Fruit fly (Drosophila melanogaster): ENCODE measurements around the gene CG6565.
A peak's percentile ranks its signal among the peaks of the same experiment; 100 is the strongest.

The CG6565 gene

dm6 chr2L:13387255-13387654, 13.4 kb downstream of the CG6565 start, which contains the start of the genes Ing5 and CG7099 (continued):
- TF ChIP-seq CG7745 (tag; optimal IDR thresholded peaks at IDR 0.05) (peak; percentile 54), Dip3 (GFP tag; optimal IDR thresholded peaks at IDR 0.05) (peak; percentile 94), E2f2 (GFP tag; IDR thresholded peaks at IDR 0.05) (peak; percentile 81), Hmx (GFP tag; optimal IDR thresholded peaks at IDR 0.05) (peak; percentile 88), CG30403 (GFP tag; optimal IDR thresholded peaks at IDR 0.05) (peak; percentile 98), insv (GFP tag; optimal IDR thresholded peaks at IDR 0.05) (peak in 1 of 2 experiments; percentile 73), CG17912 (GFP tag; optimal IDR thresholded peaks at IDR 0.05) (peak; percentile 83), CG16863 (GFP tag; optimal IDR thresholded peaks at IDR 0.05) (peak; percentile 87), ewg (GFP tag; optimal IDR thresholded peaks at IDR 0.05) (peak; percentile 93), Sin3A (optimal IDR thresholded peaks at IDR 0.05) (no peak), gcm2 (GFP tag; optimal IDR thresholded peaks at IDR 0.05) (peak; percentile 91), CG34224 (GFP tag; IDR thresholded peaks at IDR 0.05; ENCODE audit: partially characterized antibody) (peak; percentile 58; the same call in 2 of the 3 replicates), CG5180 (GFP tag; optimal IDR thresholded peaks at IDR 0.05) (no peak), CG10979 (tag; optimal IDR thresholded peaks at IDR 0.05) (peak; percentile 94), H2.0 (GFP tag; IDR thresholded peaks at IDR 0.05) (peak; percentile 96), chn (GFP tag; optimal IDR thresholded peaks at IDR 0.05) (peak; percentile 96), CG4424 (GFP tag; optimal IDR thresholded peaks at IDR 0.05) (peak; percentile 96), gem (tag; optimal IDR thresholded peaks at IDR 0.05) (peak; percentile 99), vnd (GFP tag; IDR thresholded peaks at IDR 0.05; ENCODE audit: partially characterized antibody) (peak; percentile 57; the same call in 1 of the 3 replicates), tap (tag; optimal IDR thresholded peaks at IDR 0.05) (peak; percentile 93), zf30C (GFP tag; optimal IDR thresholded peaks at IDR 0.05) (no peak), CG11093 (GFP tag; IDR thresholded peaks at IDR 0.05) (peak; percentile 95), CG12659 (GFP tag; optimal IDR thresholded peaks at IDR 0.05) (peak; percentile 97), CG32532 (GFP tag; IDR thresholded peaks at IDR 0.05) (peak; percentile 98), Gsc (GFP tag; IDR thresholded peaks at IDR 0.05) (peak; percentile 79), sens (GFP tag) (peak; percentile 99), kah (GFP tag; optimal IDR thresholded peaks at IDR 0.05) (peak; percentile 85), bab2 (GFP tag; optimal IDR thresholded peaks at IDR 0.05) (peak; percentile 94), ac (GFP tag; optimal IDR thresholded peaks at IDR 0.05) (peak; percentile 82), sug (tag; optimal IDR thresholded peaks at IDR 0.05) (peak; percentile 96), CG11560 (tag; IDR thresholded peaks at IDR 0.05) (peak; percentile 87), unc-4 (GFP tag; IDR thresholded peaks at IDR 0.05; ENCODE audit: partially characterized antibody) (peak; percentile 60), crc (GFP tag; optimal IDR thresholded peaks at IDR 0.05) (peak; percentile 68), HLHmδ (GFP tag; optimal IDR thresholded peaks at IDR 0.05) (no peak), dmrt11E (tag; optimal IDR thresholded peaks at IDR 0.05) (peak; percentile 96), Ptx1 (GFP tag; IDR thresholded peaks at IDR 0.05) (peak; percentile 98), CG5953 (GFP tag; IDR thresholded peaks at IDR 0.05) (peak; percentile 92), bigmax (GFP tag; optimal IDR thresholded peaks at IDR 0.05) (peak; percentile 75), CG12942 (GFP tag; optimal IDR thresholded peaks at IDR 0.05) (peak; percentile 96), CG43689 (GFP tag; IDR thresholded peaks at IDR 0.05) (peak; percentile 91), sima (GFP tag; optimal IDR thresholded peaks at IDR 0.05) (peak; percentile 61), pita (GFP tag; optimal IDR thresholded peaks at IDR 0.05) (no peak), chm (GFP tag; IDR thresholded peaks at IDR 0.05) (peak; percentile 94), Oaz (GFP tag; IDR thresholded peaks at IDR 0.05) (peak; percentile 92), CG6254 (GFP tag; optimal IDR thresholded peaks at IDR 0.05) (peak; percentile 87), prd (optimal IDR thresholded peaks at IDR 0.05) (no peak), prd (GFP tag; IDR thresholded peaks at IDR 0.05) (peak; percentile 98), Med (GFP tag) (peak; percentile 98), CG11696 (GFP tag; IDR thresholded peaks at IDR 0.05) (peak; percentile 82), CG1792 (GFP tag; optimal IDR thresholded peaks at IDR 0.05) (peak; percentile 59), CG34422 (GFP tag; IDR thresholded peaks at IDR 0.05) (peak; percentile 98), CG13894 (tag; optimal IDR thresholded peaks at IDR 0.05) (peak; percentile 96)
